Worm (Caenorhabditis elegans) whole organism, L4 larva: Measurements from ENCODE around the gene dhhc-10.
A peak's percentile ranks its signal among the peaks of the same experiment; 100 is the strongest.

Source experiments
- F26F4.8 ChIP-seq: fragments of 200-800 bp; sonication (Bioruptor generic); conservative IDR thresholded peaks from 2 replicates; pipeline ENCODE4 v1.3.6; 2022; ENCODE audit warnings: missing genetic modification characterization, missing compliant biosample characterization
- F37D6.2 ChIP-seq: sonication (generic microtip); optimal IDR thresholded peaks from 2 replicates; lab custom pipeline; 2016; ENCODE audit warnings: mild to moderate bottlenecking, missing genetic modification characterization, missing compliant biosample characterization
- F49E8.2 ChIP-seq: sonication (generic microtip); optimal IDR thresholded peaks from 2 replicates; lab custom pipeline; 2016; ENCODE audit warnings: missing compliant biosample characterization, mild to moderate bottlenecking, missing genetic modification characterization, borderline replicate concordance
- T20F7.1 ChIP-seq: fragments of 200-800 bp; sonication (Bioruptor generic); optimal IDR thresholded peaks from 2 replicates; lab custom pipeline; 2018; ENCODE audit warnings: mild to moderate bottlenecking, missing genetic modification characterization, missing compliant biosample characterization
- T26A8.4 ChIP-seq: fragments of 200-800 bp; sonication (Bioruptor generic); IDR thresholded peaks from 2 replicates; pipeline ENCODE4 v1.3.6; 2022; ENCODE audit warnings: missing genetic modification characterization, missing compliant biosample characterization
- Y75B8A.6 ChIP-seq: fragments of 200-800 bp; sonication (Bioruptor generic); IDR thresholded peaks from 2 replicates; pipeline ENCODE4 v1.3.6; 2022; ENCODE audit warnings: missing genetic modification reagents, missing genetic modification characterization, missing compliant biosample characterization
- ZK337.2 ChIP-seq: fragments of 200-800 bp; sonication (Bioruptor generic); IDR thresholded peaks from 2 replicates; pipeline ENCODE4 v1.3.6; 2022; ENCODE audit warnings: missing genetic modification reagents, missing genetic modification characterization, missing compliant biosample characterization
- aha-1 ChIP-seq: fragments of 150-350 bp; peaks from one replicate; lab custom pipeline; 2014; ENCODE audit warnings: missing biosample characterization, missing genetic modification characterization
- ama-1 ChIP-seq: fragments of 150-350 bp; optimal IDR thresholded peaks from 2 replicates; lab custom pipeline; 2014; ENCODE audit warnings: inconsistent platforms, mixed read lengths
- arid-1 ChIP-seq: fragments of 200-800 bp; sonication (Bioruptor generic); conservative IDR thresholded peaks from 2 replicates; pipeline ENCODE4 v1.3.6; 2022; ENCODE audit warnings: missing genetic modification reagents, missing genetic modification characterization, missing compliant biosample characterization
- ceh-32 ChIP-seq: sonication (generic microtip); optimal IDR thresholded peaks from 2 replicates; lab custom pipeline; 2016; ENCODE audit warnings: mild to moderate bottlenecking, missing genetic modification characterization, missing compliant biosample characterization; ENCODE audit not compliant: poor library complexity
- ceh-44 ChIP-seq: fragments of 200-800 bp; sonication (Bioruptor generic); IDR thresholded peaks from 2 replicates; pipeline ENCODE4 v1.3.6; 2022; ENCODE audit warnings: missing genetic modification reagents, missing genetic modification characterization, missing compliant biosample characterization
- ceh-82 ChIP-seq: sonication (generic microtip); optimal IDR thresholded peaks from 2 replicates; lab custom pipeline; 2017; ENCODE audit warnings: missing biosample characterization, missing genetic modification characterization
- daf-12 ChIP-seq: fragments of 150-350 bp; optimal IDR thresholded peaks from 2 replicates; lab custom pipeline; 2014; ENCODE audit warnings: missing biosample characterization, missing genetic modification reagents, missing genetic modification characterization
- dmd-6 ChIP-seq: fragments of 200-800 bp; sonication (Bioruptor generic); IDR thresholded peaks from 2 replicates; pipeline ENCODE4 v1.3.6; 2022; ENCODE audit warnings: missing genetic modification reagents, missing genetic modification characterization, missing compliant biosample characterization
- dmd-9 ChIP-seq: fragments of 200-800 bp; sonication (Bioruptor generic); IDR thresholded peaks from 2 replicates; pipeline ENCODE4 v1.3.6; 2022; ENCODE audit warnings: missing genetic modification reagents, missing genetic modification characterization, missing compliant biosample characterization
- dve-1 ChIP-seq: sonication (generic microtip); optimal IDR thresholded peaks from 2 replicates; lab custom pipeline; 2017; ENCODE audit warnings: antibody characterized with exemption, mild to moderate bottlenecking, missing genetic modification characterization, missing compliant biosample characterization; ENCODE audit not compliant: insufficient read depth
- fkh-10 ChIP-seq: fragments of 150-350 bp; optimal IDR thresholded peaks from 2 replicates; lab custom pipeline; 2014; ENCODE audit warnings: missing biosample characterization, missing genetic modification reagents, missing genetic modification characterization
- fos-1 ChIP-seq: fragments of 150-350 bp; optimal IDR thresholded peaks from 2 replicates; lab custom pipeline; 2014; ENCODE audit warnings: missing biosample characterization, missing genetic modification characterization
- hlh-11 ChIP-seq: fragments of 200-800 bp; sonication (Bioruptor generic); optimal IDR thresholded peaks from 2 replicates; lab custom pipeline; 2018; ENCODE audit warnings: mild to moderate bottlenecking, missing genetic modification characterization, missing compliant biosample characterization
- hlh-30 ChIP-seq: sonication (generic microtip); optimal IDR thresholded peaks from 2 replicates; lab custom pipeline; 2017; ENCODE audit warnings: antibody characterized with exemption, mild to moderate bottlenecking, missing genetic modification characterization, missing compliant biosample characterization; ENCODE audit not compliant: insufficient read depth
- jun-1 ChIP-seq: fragments of 150-350 bp; optimal IDR thresholded peaks from 2 replicates; lab custom pipeline; 2014; ENCODE audit warnings: missing biosample characterization, missing genetic modification reagents, missing genetic modification characterization
- lim-7 ChIP-seq: fragments of 200-800 bp; sonication (Bioruptor generic); IDR thresholded peaks from 2 replicates; pipeline ENCODE4 v1.3.6; 2022; ENCODE audit warnings: missing genetic modification characterization, missing compliant biosample characterization
- lin-13 ChIP-seq: fragments of 150-350 bp; optimal IDR thresholded peaks from 2 replicates; lab custom pipeline; 2014; ENCODE audit warnings: missing biosample characterization, missing genetic modification reagents, missing genetic modification characterization
- lin-29 ChIP-seq: fragments of 200-800 bp; sonication (Bioruptor generic); IDR thresholded peaks from 2 replicates; pipeline ENCODE4 v1.3.6; 2022; ENCODE audit warnings: missing genetic modification reagents, missing genetic modification characterization, missing compliant biosample characterization
- lin-38 ChIP-seq: fragments of 200-800 bp; sonication (Bioruptor generic); IDR thresholded peaks from 2 replicates; pipeline ENCODE4 v1.3.6; 2022; ENCODE audit warnings: missing genetic modification reagents, missing genetic modification characterization, missing compliant biosample characterization
- mep-1 ChIP-seq: fragments of 150-350 bp; sonication (generic microtip); optimal IDR thresholded peaks from 3 replicates; lab custom pipeline; 2014; ENCODE audit warnings: missing biosample characterization, missing genetic modification characterization
- mes-2 ChIP-seq: sonication (generic microtip); optimal IDR thresholded peaks from 2 replicates; lab custom pipeline; 2016; ENCODE audit warnings: missing genotype, mild to moderate bottlenecking, missing genetic modification characterization, missing compliant biosample characterization; ENCODE audit not compliant: poor library complexity, severe bottlenecking
- mxl-2 ChIP-seq: fragments of 200-800 bp; sonication (Bioruptor generic); conservative IDR thresholded peaks from 2 replicates; pipeline ENCODE4 v1.3.6; 2022; ENCODE audit warnings: missing genetic modification reagents, missing genetic modification characterization, missing compliant biosample characterization
- nhr-102 ChIP-seq: sonication (generic microtip); optimal IDR thresholded peaks from 2 replicates; lab custom pipeline; 2016; ENCODE audit warnings: mild to moderate bottlenecking, missing genetic modification characterization, moderate library complexity, missing compliant biosample characterization
- nhr-11 ChIP-seq: fragments of 150-350 bp; optimal IDR thresholded peaks from 2 replicates; lab custom pipeline; 2014; ENCODE audit warnings: missing biosample characterization, missing genetic modification characterization
- nhr-237 ChIP-seq: sonication (generic microtip); optimal IDR thresholded peaks from 2 replicates; lab custom pipeline; 2017; ENCODE audit warnings: missing biosample characterization, missing genetic modification characterization
- nhr-25 ChIP-seq: sonication (generic microtip); optimal IDR thresholded peaks from 2 replicates; lab custom pipeline; 2017; ENCODE audit warnings: missing genetic modification characterization, mild to moderate bottlenecking, missing compliant biosample characterization, antibody characterized with exemption, moderate library complexity, borderline replicate concordance; ENCODE audit not compliant: insufficient read depth
- nhr-42 ChIP-seq: fragments of 200-800 bp; sonication (Bioruptor generic); IDR thresholded peaks from 2 replicates; pipeline ENCODE4 v1.3.6; 2022; ENCODE audit warnings: missing genetic modification characterization, missing compliant biosample characterization
- nhr-48 ChIP-seq: sonication (generic microtip); optimal IDR thresholded peaks from 2 replicates; lab custom pipeline; 2016; ENCODE audit warnings: mild to moderate bottlenecking, missing genetic modification characterization, missing compliant biosample characterization
- nhr-77 ChIP-seq: fragments of 150-350 bp; optimal IDR thresholded peaks from 2 replicates; lab custom pipeline; 2014; ENCODE audit warnings: missing biosample characterization, missing genetic modification characterization
- pha-4 ChIP-seq, 2 experiments: fragments of 150-350 bp in 1 of 2; fragments of 200-800 bp in 1 of 2; sonication (Bioruptor generic) in 1 of 2; IDR thresholded peaks in 1 of 2; optimal IDR thresholded peaks in 1 of 2; 2 replicates each; pipeline versions ENCODE4 v1.3.6 to Lab custom; 2014 to 2022; ENCODE audit warnings: missing genetic modification characterization in 2 of 2, missing genetic modification reagents in 2 of 2, missing biosample characterization in 1 of 2, missing compliant biosample characterization in 1 of 2
- rbr-2 ChIP-seq: sonication (generic microtip); optimal IDR thresholded peaks from 2 replicates; lab custom pipeline; 2016; ENCODE audit warnings: missing genotype, missing genetic modification characterization, missing compliant biosample characterization
- skn-1 ChIP-seq: fragments of 150-350 bp; optimal IDR thresholded peaks from 2 replicates; lab custom pipeline; 2014; ENCODE audit warnings: missing biosample characterization, missing genetic modification characterization
- spr-3 ChIP-seq: fragments of 200-800 bp; sonication (Bioruptor generic); optimal IDR thresholded peaks from 2 replicates; lab custom pipeline; 2018; ENCODE audit warnings: mild to moderate bottlenecking, missing genetic modification characterization, missing compliant biosample characterization
- unc-62 ChIP-seq, 3 experiments: fragments of 150-350 bp in 1 of 3; sonication (generic microtip); optimal IDR thresholded peaks in 2 of 3; peaks in 1 of 3; 1 replicate in 1 of 3; 2 replicates in 2 of 3; lab custom pipeline; 2014 to 2017; ENCODE audit warnings: missing biosample characterization in 3 of 3, missing genetic modification characterization in 3 of 3, missing genetic modification reagents in 3 of 3, missing genotype in 1 of 3
- vab-7 ChIP-seq: fragments of 200-800 bp; sonication (Bioruptor generic); IDR thresholded peaks from 2 replicates; pipeline ENCODE4 v1.3.6; 2022; ENCODE audit warnings: missing genetic modification reagents, missing genetic modification characterization, missing compliant biosample characterization
- zag-1 ChIP-seq: fragments of 150-350 bp; optimal IDR thresholded peaks from 2 replicates; lab custom pipeline; 2014; ENCODE audit warnings: missing biosample characterization, missing genetic modification characterization
- zip-2 ChIP-seq: fragments of 150-350 bp; optimal IDR thresholded peaks from 2 replicates; lab custom pipeline; 2014; ENCODE audit warnings: missing biosample characterization, missing genetic modification characterization
- ztf-11 ChIP-seq: fragments of 150-350 bp; optimal IDR thresholded peaks from 2 replicates; lab custom pipeline; 2014; ENCODE audit warnings: missing biosample characterization, missing genetic modification characterization

dhhc-10 gene

DNA sequence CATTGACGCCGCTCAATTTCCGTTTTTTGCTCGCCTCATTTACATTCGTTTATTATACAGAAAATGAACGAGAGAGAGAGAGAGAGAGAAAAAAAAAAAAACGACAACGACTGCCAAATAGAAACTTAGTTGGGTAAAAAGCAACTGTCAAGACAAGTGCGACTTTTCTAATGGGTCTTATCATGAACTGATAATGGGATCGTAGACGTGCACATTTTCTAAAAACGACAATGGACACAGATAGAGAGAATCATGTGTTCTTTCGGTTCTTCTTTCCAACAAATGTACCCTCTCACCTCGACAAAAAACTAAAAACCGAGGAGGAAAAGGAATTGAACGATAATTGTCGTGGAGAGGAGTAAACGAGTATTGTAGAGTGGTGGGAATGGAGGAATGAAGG, 6.9 kb upstream of the dhhc-10 start (continued):
- TF ChIP-seq hlh-30, result peak; percentile 23
- TF ChIP-seq F26F4.8, result no peak
- no peak for TF ChIP-seq zag-1 (tag; lab: Kevin White, UChicago)
- TF ChIP-seq aha-1, result no peak
- TF ChIP-seq arid-1 (GFP tag; lab: Robert Waterston, UW), result no peak
- peak; percentile 57 for TF ChIP-seq nhr-48
- TF ChIP-seq daf-12 (tag; lab: Kevin White, UChicago), result no peak
- TF ChIP-seq hlh-11 (tag; lab: Kevin White, UChicago), result peak; percentile 67
- no peak for TF ChIP-seq ama-1
- no peak for TF ChIP-seq lin-29 (GFP tag; lab: Robert Waterston, UW)
- TF ChIP-seq lin-13 (GFP tag; lab: Kevin White, UChicago), result no peak
- TF ChIP-seq fkh-10 (GFP tag; lab: Kevin White, UChicago), result no peak
- TF ChIP-seq lin-38 (GFP tag; lab: Robert Waterston, UW), result no peak
- TF ChIP-seq dmd-6 (GFP tag; lab: Robert Waterston, UW), result peak; percentile 90
- TF ChIP-seq mxl-2, result no peak
- no peak for TF ChIP-seq lim-7
- TF ChIP-seq ztf-11 (tag; lab: Kevin White, UChicago), result no peak
- peak; percentile 84 for TF ChIP-seq dve-1
- TF ChIP-seq Y75B8A.6 (GFP tag; lab: Robert Waterston, UW), result no peak
- TF ChIP-seq ceh-44, result no peak
- TF ChIP-seq ZK337.2 (GFP tag; lab: Robert Waterston, UW), result no peak
- peak; percentile 46 for TF ChIP-seq nhr-102

DNA sequence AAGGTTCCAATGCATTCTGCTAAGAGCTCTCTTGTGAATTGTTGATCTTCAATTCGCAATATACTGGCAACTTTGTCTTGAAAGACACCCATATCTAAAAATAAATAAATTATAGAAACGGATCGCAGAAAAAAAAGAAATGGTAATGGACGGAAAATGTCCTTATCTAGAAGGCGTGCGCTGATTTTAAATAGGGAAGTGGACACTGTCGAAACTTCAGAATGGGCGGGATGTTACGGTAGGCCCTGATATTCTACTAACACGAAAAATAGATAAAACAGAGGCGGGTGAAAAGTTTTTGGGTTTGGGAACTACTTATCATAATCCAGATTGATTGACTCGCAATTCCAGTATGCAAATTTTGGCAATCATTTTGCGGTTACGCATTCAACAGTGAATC, 2.1 kb upstream of the dhhc-10 start, which contains the start of gene aqp-8:
TSS of gene aqp-8 (minus strand) at position 101 of the 400 bp plus-strand sequence.
- TF ChIP-seq unc-62 (GFP tag; optimal IDR thresholded peaks at IDR 0.05 in 1 of 2; lab: Kevin White, UChicago) (no peak), unc-62 (tag; optimal IDR thresholded peaks at IDR 0.05; lab: Kevin White, UChicago) (no peak)
- TF ChIP-seq, all 104 proteins: peak for 0

DNA sequence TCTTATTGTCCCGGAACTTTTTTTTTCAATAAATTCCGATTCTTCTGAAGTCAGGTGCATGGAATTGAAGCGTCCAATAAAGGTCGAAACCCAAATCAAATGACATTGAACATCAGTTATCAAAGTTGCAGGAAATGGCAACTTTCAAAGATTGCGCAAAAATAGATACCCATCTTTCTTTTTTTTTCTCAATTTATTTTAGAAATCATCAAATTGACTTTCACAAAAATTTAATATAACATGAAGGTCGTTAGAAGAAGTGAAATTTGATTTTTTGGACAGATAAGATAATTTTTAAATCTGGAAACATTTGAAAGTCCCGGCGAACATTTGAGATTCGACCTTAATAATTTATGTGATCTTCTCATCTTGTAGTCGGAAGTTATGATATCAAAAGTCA, 1.3 kb upstream of the dhhc-10 start:
- TF ChIP-seq lin-13 (GFP tag; lab: Kevin White, UChicago) (no peak), nhr-25 (peak; percentile 29), ceh-82 (tag; lab: Kevin White, UChicago) (no peak)

DNA sequence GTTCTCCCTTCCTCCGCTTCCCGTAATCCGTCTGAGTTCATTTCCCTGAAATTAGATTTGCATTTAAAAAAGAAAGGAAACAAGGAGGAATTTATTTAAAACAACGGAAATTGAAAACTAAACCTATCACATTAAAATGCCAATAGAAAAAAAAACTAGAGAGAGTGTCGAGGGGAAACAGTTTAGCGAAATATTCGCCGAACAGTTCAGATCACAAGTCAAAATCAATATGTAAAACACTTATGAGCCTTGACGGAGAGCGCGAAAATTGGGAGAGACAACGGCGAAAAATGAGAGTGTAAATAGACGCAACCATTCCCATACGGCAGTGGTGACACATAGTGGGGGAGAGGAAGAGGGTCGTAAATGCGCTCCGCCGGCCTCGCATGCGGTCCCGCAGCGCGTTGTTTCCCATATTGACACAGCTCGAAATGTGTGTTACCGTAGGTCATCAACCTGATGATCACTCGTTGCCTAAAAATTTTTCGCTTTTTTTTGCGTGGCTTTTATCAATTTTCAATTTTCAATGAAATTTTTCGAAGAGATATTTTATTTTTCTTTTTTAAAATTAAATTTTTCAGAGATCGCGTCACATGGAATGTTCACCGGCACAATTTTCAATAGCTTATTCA, 4.8 kb downstream of the dhhc-10 start, which contains the start of the genes dnj-14 and glit-1:
TSS of gene dnj-14 (minus strand) at position 51 of the 632 bp plus-strand sequence.
TSS of gene glit-1 (plus strand) at position 582 of the 632 bp plus-strand sequence.
- TF ChIP-seq F49E8.2 (tag; lab: Kevin White, UChicago) (no peak), nhr-42 (peak; percentile 85), dmd-9 (GFP tag; lab: Robert Waterston, UW) (peak; percentile 57; the same call in 1 of the 2 replicates), F37D6.2 (tag; lab: Kevin White, UChicago) (peak; percentile 57), Y75B8A.6 (GFP tag; lab: Robert Waterston, UW) (no peak), fos-1 (tag; lab: Kevin White, UChicago) (no peak), skn-1 (tag; lab: Kevin White, UChicago) (no peak), nhr-11 (tag; lab: Kevin White, UChicago) (peak; percentile 88), lin-13 (GFP tag; lab: Kevin White, UChicago) (peak; percentile 87), pha-4 (GFP tag; IDR thresholded peaks at IDR 0.05; lab: Robert Waterston, UW) (peak; percentile 71), pha-4 (tag; optimal IDR thresholded peaks at IDR 0.05; lab: Kevin White, UChicago) (no peak), nhr-77 (tag; lab: Kevin White, UChicago) (peak; percentile 95), vab-7 (GFP tag; lab: Robert Waterston, UW) (peak; percentile 57; the same call in 1 of the 2 replicates), mep-1 (peak; percentile 94), T26A8.4 (GFP tag; lab: Robert Waterston, UW) (peak; percentile 82), ceh-32 (no peak), rbr-2 (tag; lab: Kevin White, UChicago) (peak; percentile 88), mxl-2 (no peak), spr-3 (no peak), T20F7.1 (GFP tag; lab: Kevin White, UChicago) (peak; percentile 76), hlh-30 (peak; percentile 96), zip-2 (no peak), mes-2 (tag; lab: Kevin White, UChicago) (peak; percentile 90), jun-1 (tag; lab: Kevin White, UChicago) (peak; percentile 76), nhr-237 (no peak), dve-1 (peak; percentile 92)
